Worm (Caenorhabditis elegans) whole organism, early embryonic: Measurements from ENCODE around the gene str-244.
"Not testable (repeated sequence)": the region's sequence is repeated elsewhere in the genome, so short reads cannot be mapped to it uniquely, and the experiment has no call there.

Source experiments
- B0310.2 ChIP-seq: sonication (generic microtip); optimal IDR thresholded peaks from 2 replicates; lab custom pipeline; 2016; ENCODE audit warnings: mild to moderate bottlenecking, missing genetic modification characterization, missing compliant biosample characterization
- F13C5.2 ChIP-seq: sonication (generic microtip); optimal IDR thresholded peaks from 2 replicates; lab custom pipeline; 2017; ENCODE audit warnings: mild to moderate bottlenecking, missing genetic modification characterization, inconsistent platforms, missing compliant biosample characterization
- aly-1 ChIP-seq: sonication (generic microtip); optimal IDR thresholded peaks from 2 replicates; lab custom pipeline; 2016; ENCODE audit warnings: missing genetic modification characterization, missing compliant biosample characterization
- ama-1 ChIP-seq: fragments of 150-350 bp; optimal IDR thresholded peaks from 2 replicates; lab custom pipeline; 2014
- ceh-13 ChIP-seq: fragments of 200-800 bp; sonication (Bioruptor generic); optimal IDR thresholded peaks from 2 replicates; lab custom pipeline; 2018; ENCODE audit warnings: mild to moderate bottlenecking, missing genetic modification characterization, missing compliant biosample characterization
- ceh-36 ChIP-seq: sonication (generic microtip); optimal IDR thresholded peaks from 2 replicates; lab custom pipeline; 2016; ENCODE audit warnings: missing genetic modification characterization, inconsistent platforms, missing compliant biosample characterization
- ets-7 ChIP-seq: sonication (generic microtip); optimal IDR thresholded peaks from 2 replicates; lab custom pipeline; 2016; ENCODE audit warnings: missing genotype, missing genetic modification characterization, missing compliant biosample characterization
- flt-1 ChIP-seq: fragments of 200-800 bp; sonication (Bioruptor generic); IDR thresholded peaks from 2 replicates; pipeline ENCODE4 v1.3.6; 2022; ENCODE audit warnings: missing genetic modification characterization, missing compliant biosample characterization
- hmbx-1 ChIP-seq: sonication (generic microtip); optimal IDR thresholded peaks from 2 replicates; lab custom pipeline; 2016; ENCODE audit warnings: mild to moderate bottlenecking, missing genetic modification characterization, missing compliant biosample characterization
- hmg-4 ChIP-seq: fragments of 200-800 bp; sonication (Bioruptor generic); optimal IDR thresholded peaks from 2 replicates; lab custom pipeline; 2018; ENCODE audit warnings: mild to moderate bottlenecking, missing genetic modification characterization, missing compliant biosample characterization
- hnd-1 ChIP-seq: sonication (generic microtip); optimal IDR thresholded peaks from 2 replicates; lab custom pipeline; 2016; ENCODE audit warnings: missing genetic modification characterization, missing compliant biosample characterization
- pes-1 ChIP-seq: fragments of 200-800 bp; sonication (Bioruptor generic); IDR thresholded peaks from 2 replicates; pipeline ENCODE4 v1.3.6; 2022; ENCODE audit warnings: missing genetic modification reagents, missing genetic modification characterization, missing compliant biosample characterization
- scrt-1 ChIP-seq: fragments of 200-800 bp; sonication (Bioruptor generic); IDR thresholded peaks from 2 replicates; pipeline ENCODE4 v1.3.6; 2022; ENCODE audit warnings: missing genetic modification characterization, missing compliant biosample characterization
- sea-1 ChIP-seq: fragments of 200-800 bp; sonication (Bioruptor generic); conservative IDR thresholded peaks from 2 replicates; pipeline ENCODE4 v1.3.6; 2022; ENCODE audit warnings: missing genetic modification characterization, missing compliant biosample characterization
- tbx-11 ChIP-seq: fragments of 200-800 bp; sonication (Bioruptor generic); IDR thresholded peaks from 2 replicates; pipeline ENCODE4 v1.3.6; 2022; ENCODE audit warnings: missing genetic modification characterization, missing compliant biosample characterization
- tbx-37 ChIP-seq: fragments of 200-800 bp; sonication (Bioruptor generic); conservative IDR thresholded peaks from 2 replicates; pipeline ENCODE4 v1.3.6; 2022; ENCODE audit warnings: missing genetic modification reagents, missing genetic modification characterization, missing compliant biosample characterization
- tra-4 ChIP-seq: sonication (generic microtip); optimal IDR thresholded peaks from 2 replicates; lab custom pipeline; 2017; ENCODE audit warnings: missing genetic modification characterization, missing compliant biosample characterization

str-244 gene

DNA sequence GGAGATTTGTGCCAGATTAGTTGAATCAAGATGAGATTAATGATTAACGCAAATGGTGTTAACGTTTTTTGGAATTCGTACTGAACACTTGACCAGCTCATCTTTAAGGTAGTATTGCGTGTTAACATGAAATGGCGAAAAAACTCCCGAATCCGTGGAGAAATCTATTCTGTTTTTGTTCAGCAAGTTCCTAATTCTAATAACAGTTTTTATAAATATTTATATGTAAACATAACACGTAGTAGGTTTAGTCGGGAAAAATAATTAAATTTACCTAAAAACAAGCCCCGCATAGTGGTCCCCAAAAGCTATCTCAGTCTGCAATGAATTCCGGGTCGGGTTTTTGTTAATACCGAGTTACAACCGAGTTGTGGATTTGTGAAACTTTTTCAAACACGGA lies at the start of gene str-244:
str-244 (minus strand) TSS at position 101 of the 400 bp plus-strand sequence.
- no peak for TF ChIP-seq B0310.2 (tag; lab: Kevin White, UChicago)
- TF ChIP-seq pes-1 (GFP tag; lab: Robert Waterston, UW) = no peak
- TF ChIP-seq flt-1 (GFP tag; lab: Robert Waterston, UW) = no peak
- no peak for TF ChIP-seq tra-4 (tag; lab: Kevin White, UChicago)
- TF ChIP-seq ceh-36 (tag; lab: Kevin White, UChicago) = no peak
- no peak for TF ChIP-seq F13C5.2
- no peak for TF ChIP-seq ceh-13
- TF ChIP-seq hmg-4 = no peak
- TF ChIP-seq sea-1 = no peak
- TF ChIP-seq hnd-1 (tag; lab: Kevin White, UChicago) = no peak
- no peak for TF ChIP-seq ets-7 (tag; lab: Kevin White, UChicago)
- TF ChIP-seq scrt-1 (GFP tag; lab: Robert Waterston, UW) = no peak
- TF ChIP-seq tbx-11 = no peak
- no peak for TF ChIP-seq ama-1 (lab: Kevin White, UChicago)
- TF ChIP-seq aly-1 (tag; lab: Kevin White, UChicago) = no peak
- no peak for TF ChIP-seq hmbx-1 (tag; lab: Kevin White, UChicago)
- no peak for TF ChIP-seq tbx-37 (GFP tag; lab: Robert Waterston, UW)

DNA sequence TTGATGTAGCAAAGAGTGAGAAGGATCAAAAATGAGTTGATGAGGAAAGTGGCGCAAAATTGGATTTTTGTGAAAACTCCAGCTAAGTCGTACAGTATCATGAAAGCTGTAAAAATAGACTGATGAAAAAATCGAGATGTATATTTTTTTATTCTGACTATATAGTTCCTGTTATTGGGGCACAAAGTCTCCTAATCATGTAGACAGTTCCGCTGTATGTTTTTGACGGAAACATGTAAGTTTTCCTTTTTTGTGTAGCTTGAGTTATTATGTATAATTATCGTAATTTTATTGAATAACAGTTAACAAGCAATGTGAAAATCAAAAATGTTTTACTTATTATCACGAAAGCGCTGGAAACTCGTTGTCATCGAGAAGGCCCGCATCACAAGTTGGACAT lies 48.6 kb upstream of the str-244 start, which contains the start of gene str-68:
str-68 (minus strand) TSS at position 101 of the 400 bp plus-strand sequence.
- no peak for TF ChIP-seq B0310.2 (tag; lab: Kevin White, UChicago)

DNA sequence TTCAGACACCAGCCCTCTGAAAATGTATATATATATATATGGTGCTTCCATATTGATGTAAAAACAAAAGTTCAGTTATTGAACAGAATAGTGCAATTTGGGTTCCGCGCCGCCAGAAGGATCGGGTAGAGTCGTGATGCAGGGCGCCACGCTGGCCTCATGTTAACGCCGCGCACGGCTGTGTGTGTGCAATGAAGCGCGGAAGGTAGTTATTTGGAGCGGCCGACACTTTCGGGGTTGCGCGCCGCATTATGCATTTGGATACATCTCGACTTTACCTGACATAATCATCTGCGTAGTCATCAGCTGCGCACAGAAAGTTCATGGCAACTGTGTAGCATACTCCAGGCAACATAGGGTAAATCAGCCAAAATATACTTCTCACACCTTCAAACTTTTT lies 47.9 kb upstream of the str-244 start:
- TF ChIP-seq pes-1 (GFP tag; lab: Robert Waterston, UW) (no peak), hmg-4 (no peak), flt-1 (GFP tag; lab: Robert Waterston, UW) (no peak), B0310.2 (tag; lab: Kevin White, UChicago) (no peak)

DNA sequence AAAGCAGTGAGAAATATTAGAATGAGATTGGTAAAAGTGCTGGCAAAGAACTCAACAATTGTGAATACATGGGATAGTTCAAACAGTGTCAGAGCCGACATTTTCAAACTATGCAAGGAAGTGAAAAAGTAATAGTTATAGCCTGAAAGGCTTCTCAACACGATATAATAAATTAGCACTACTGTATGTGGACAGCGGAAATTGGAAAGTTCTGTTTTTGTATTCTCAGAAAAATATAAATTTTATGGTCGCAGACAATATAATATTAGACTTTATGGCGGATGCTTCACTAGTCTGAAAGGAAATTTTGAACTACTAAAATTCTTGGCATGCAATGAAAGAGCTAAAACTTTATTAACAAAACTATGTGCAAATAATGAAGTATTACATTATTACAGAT lies 46.9 kb upstream of the str-244 start, which contains the start of gene str-69:
str-69 (minus strand) TSS at position 101 of the 400 bp plus-strand sequence.
- TF ChIP-seq ets-7 (tag; lab: Kevin White, UChicago) = no peak
- no peak for TF ChIP-seq F13C5.2
- TF ChIP-seq B0310.2 (tag; lab: Kevin White, UChicago) = no peak
- TF ChIP-seq tbx-11 = no peak
- no peak for TF ChIP-seq hnd-1 (tag; lab: Kevin White, UChicago)
- TF ChIP-seq tbx-37 (GFP tag; lab: Robert Waterston, UW) = no peak
- no peak for TF ChIP-seq tra-4 (tag; lab: Kevin White, UChicago)
- no peak for TF ChIP-seq sea-1
- TF ChIP-seq hmg-4 = no peak
- no peak for TF ChIP-seq scrt-1 (GFP tag; lab: Robert Waterston, UW)
- no peak for TF ChIP-seq flt-1 (GFP tag; lab: Robert Waterston, UW)

DNA sequence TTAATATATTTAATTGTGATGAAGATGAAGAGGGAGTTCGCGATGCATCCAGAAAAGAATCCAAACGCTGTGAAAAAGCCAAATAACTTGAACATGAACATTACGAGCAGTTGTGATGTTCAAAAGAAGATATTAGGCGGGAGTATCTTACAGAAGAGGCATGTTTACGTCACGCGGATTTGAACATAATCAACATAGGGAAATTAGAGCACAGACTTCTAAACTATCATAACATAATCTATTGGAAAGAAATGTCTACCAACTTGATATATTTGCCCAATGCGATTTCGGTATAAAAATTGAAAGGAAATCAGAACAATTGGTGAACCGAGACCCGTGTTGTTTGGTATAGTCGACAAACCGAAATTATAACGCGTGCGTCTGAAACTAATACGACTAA lies 45.2 kb upstream of the str-244 start, which contains the start of gene str-66:
str-66 (minus strand) TSS at position 101 of the 400 bp plus-strand sequence.
- TF ChIP-seq F13C5.2 (no peak), hmbx-1 (tag; lab: Kevin White, UChicago) (no peak), aly-1 (tag; lab: Kevin White, UChicago) (no peak), ets-7 (tag; lab: Kevin White, UChicago) (no peak), scrt-1 (GFP tag; lab: Robert Waterston, UW) (no peak), ama-1 (lab: Kevin White, UChicago) (no peak)

DNA sequence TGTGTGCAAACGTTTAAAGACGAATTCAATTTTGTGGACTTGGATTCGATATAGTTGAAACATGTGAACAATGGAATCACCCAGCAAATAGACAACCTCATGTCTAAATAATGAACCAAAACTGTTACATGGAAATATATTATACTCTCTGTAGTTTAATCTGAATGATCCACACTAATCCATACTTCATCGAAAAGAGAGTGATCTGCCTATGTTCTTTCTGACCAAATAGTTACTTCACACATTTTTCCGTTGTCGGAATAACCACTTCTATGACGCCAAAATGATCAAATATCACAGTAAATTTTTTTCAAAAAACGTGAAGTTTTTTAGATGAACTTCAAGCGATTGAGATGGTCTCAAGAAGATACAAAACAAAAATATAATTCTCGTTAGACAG lies 43.2 kb upstream of the str-244 start, which contains the start of gene Y73C8C.4:
Y73C8C.4 (minus strand) TSS at position 101 of the 400 bp plus-strand sequence.
- not testable (repeated sequence) for TF ChIP-seq hnd-1, aly-1, hmbx-1 (tag; lab: Kevin White, UChicago)

DNA sequence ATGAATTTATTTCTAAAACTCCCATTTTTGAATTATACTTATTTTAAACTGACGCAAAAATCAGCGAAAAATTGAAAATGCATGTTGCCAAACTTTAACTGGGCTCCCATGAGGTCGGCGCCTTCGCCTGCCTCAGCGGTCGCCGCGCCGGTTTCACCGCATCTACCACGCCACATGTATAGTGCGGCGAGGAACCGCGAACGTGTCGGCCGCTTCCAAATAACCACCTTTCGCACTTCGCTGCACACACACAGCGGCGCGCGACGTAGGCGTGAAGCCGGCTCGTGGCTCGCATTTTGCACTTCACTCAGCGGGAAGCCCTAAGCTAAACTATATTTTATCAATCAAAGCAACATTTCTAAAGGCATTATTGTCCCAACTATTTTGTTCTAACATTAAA lies 41.6 kb upstream of the str-244 start:
- TF ChIP-seq pes-1 (GFP tag; lab: Robert Waterston, UW) = no peak
- no peak for TF ChIP-seq hmbx-1 (tag; lab: Kevin White, UChicago)
- no peak for TF ChIP-seq ceh-13
- TF ChIP-seq tbx-11 = no peak
- TF ChIP-seq tra-4 (tag; lab: Kevin White, UChicago) = no peak
- TF ChIP-seq ama-1 (lab: Kevin White, UChicago) = no peak
- no peak for TF ChIP-seq B0310.2 (tag; lab: Kevin White, UChicago)
- TF ChIP-seq F13C5.2 = no peak
- no peak for TF ChIP-seq ets-7 (tag; lab: Kevin White, UChicago)
- TF ChIP-seq tbx-37 (GFP tag; lab: Robert Waterston, UW) = no peak
- no peak for TF ChIP-seq hnd-1 (tag; lab: Kevin White, UChicago)
- no peak for TF ChIP-seq sea-1

DNA sequence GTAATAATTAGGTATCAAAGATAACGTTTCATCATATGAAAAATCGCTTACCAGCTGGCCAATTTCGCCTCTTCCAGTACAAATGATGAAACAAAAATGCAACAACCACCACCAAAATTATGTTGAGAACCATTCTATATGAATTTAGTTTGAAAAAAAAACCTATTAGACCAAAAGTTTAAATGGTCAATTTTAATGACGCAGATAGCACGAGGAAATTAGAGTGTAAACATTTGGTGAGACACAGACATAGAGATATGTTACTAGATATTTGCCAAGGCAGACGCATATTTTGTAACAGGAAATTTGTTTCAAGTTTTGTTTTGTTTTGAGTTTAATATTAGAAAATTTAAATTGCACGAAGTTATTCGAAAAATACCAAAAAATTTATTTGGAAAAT lies 35.5 kb upstream of the str-244 start, which contains the start of gene cyp-33C9:
cyp-33C9 (minus strand) TSS at position 211 of the 400 bp plus-strand sequence.
- TF ChIP-seq aly-1 (tag; lab: Kevin White, UChicago) = no peak
- TF ChIP-seq tra-4 (tag; lab: Kevin White, UChicago) = no peak
- no peak for TF ChIP-seq sea-1
- no peak for TF ChIP-seq B0310.2 (tag; lab: Kevin White, UChicago)
- TF ChIP-seq ets-7 (tag; lab: Kevin White, UChicago) = no peak

DNA sequence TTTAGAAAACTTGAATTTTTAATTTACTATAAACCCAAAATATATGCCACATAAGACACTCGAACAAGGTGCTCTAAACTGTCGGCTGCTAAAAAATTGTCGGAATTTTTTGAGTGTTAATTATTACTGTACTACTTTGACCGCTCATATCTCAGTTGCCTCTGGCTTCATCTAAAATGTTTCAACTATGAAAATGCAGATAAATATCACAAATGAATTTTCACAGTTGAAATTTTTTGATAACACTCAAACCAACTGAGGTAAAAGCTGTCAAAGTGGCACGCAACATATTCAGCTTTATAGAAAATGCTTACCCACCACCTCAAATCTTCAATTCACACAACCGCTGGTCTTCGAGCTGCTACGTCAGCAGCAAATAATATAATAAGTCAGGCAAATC lies 29.9 kb upstream of the str-244 start, which contains the start of gene acs-21:
acs-21 (plus strand) TSS at position 301 of the 400 bp plus-strand sequence.
- TF ChIP-seq ceh-13 (no peak), hmbx-1 (tag; lab: Kevin White, UChicago) (no peak), tra-4 (tag; lab: Kevin White, UChicago) (no peak), pes-1 (GFP tag; lab: Robert Waterston, UW) (no peak), B0310.2 (tag; lab: Kevin White, UChicago) (no peak), flt-1 (GFP tag; lab: Robert Waterston, UW) (no peak), hnd-1 (tag; lab: Kevin White, UChicago) (no peak), hmg-4 (no peak)
